Worm (Caenorhabditis elegans) whole organism, young adult: ENCODE results near the gene F38A1.9.

Experiments
- B0019.2 ChIP-seq: fragments of 200-800 bp; sonication (Bioruptor generic); conservative IDR thresholded peaks from 2 replicates; pipeline ENCODE4 v1.3.6; 2022; ENCODE audit warnings: missing genetic modification reagents, missing genetic modification characterization, missing compliant biosample characterization
- B0035.1 ChIP-seq: sonication (generic microtip); optimal IDR thresholded peaks from 2 replicates; lab custom pipeline; 2016; ENCODE audit warnings: missing genetic modification characterization, mild to moderate bottlenecking, missing compliant biosample characterization, missing genotype, missing genetic modification reagents
- B0336.3 ChIP-seq: fragments of 200-800 bp; sonication (Bioruptor generic); IDR thresholded peaks from 2 replicates; pipeline ENCODE4 v1.3.6; 2022; ENCODE audit warnings: missing genetic modification characterization, missing compliant biosample characterization
- C06A6.2 ChIP-seq: fragments of 200-800 bp; sonication (Bioruptor generic); conservative IDR thresholded peaks from 2 replicates; pipeline ENCODE4 v1.3.6; 2022; ENCODE audit warnings: missing genetic modification characterization, missing compliant biosample characterization
- D2030.7 ChIP-seq: fragments of 200-800 bp; sonication (Bioruptor generic); IDR thresholded peaks from 2 replicates; pipeline ENCODE4 v1.3.6; 2022; ENCODE audit warnings: missing genetic modification reagents, missing genetic modification characterization, missing compliant biosample characterization
- F33H1.4 ChIP-seq: fragments of 200-800 bp; sonication (Bioruptor generic); IDR thresholded peaks from 2 replicates; pipeline ENCODE4 v1.3.6; 2022; ENCODE audit warnings: missing genetic modification reagents, missing genetic modification characterization, missing compliant biosample characterization
- F37B4.10 ChIP-seq: fragments of 200-800 bp; sonication (Bioruptor generic); IDR thresholded peaks from 2 replicates; pipeline ENCODE4 v1.3.6; 2022; ENCODE audit warnings: missing genetic modification characterization, missing compliant biosample characterization
- F49E8.2 ChIP-seq: sonication (generic microtip); optimal IDR thresholded peaks from 3 replicates; lab custom pipeline; 2017; ENCODE audit warnings: missing genetic modification characterization, mild to moderate bottlenecking, missing compliant biosample characterization, antibody characterized with exemption, moderate library complexity; ENCODE audit not compliant: insufficient read depth
- F55B11.4 ChIP-seq: sonication (generic microtip); optimal IDR thresholded peaks from 2 replicates; lab custom pipeline; 2016; ENCODE audit warnings: missing compliant biosample characterization, missing genetic modification characterization, borderline replicate concordance; ENCODE audit not compliant: insufficient read depth
- Y56A3A.18 ChIP-seq: fragments of 200-800 bp; sonication (Bioruptor generic); IDR thresholded peaks from 2 replicates; pipeline ENCODE4 v1.3.6; 2022; ENCODE audit warnings: missing genetic modification reagents, missing genetic modification characterization, missing compliant biosample characterization
- athp-1 ChIP-seq: sonication (generic microtip); optimal IDR thresholded peaks from 2 replicates; lab custom pipeline; 2017; ENCODE audit warnings: mild to moderate bottlenecking, missing genetic modification characterization, missing compliant biosample characterization
- bed-1 ChIP-seq: fragments of 200-800 bp; sonication (Bioruptor generic); IDR thresholded peaks from 2 replicates; pipeline ENCODE4 v1.3.6; 2022; ENCODE audit warnings: missing genetic modification reagents, missing genetic modification characterization, missing compliant biosample characterization
- ceh-100 ChIP-seq: fragments of 200-800 bp; sonication (Bioruptor generic); IDR thresholded peaks from 2 replicates; pipeline ENCODE4 v1.3.6; 2022; ENCODE audit warnings: missing genetic modification reagents, missing genetic modification characterization, missing compliant biosample characterization
- ceh-91 ChIP-seq: fragments of 200-800 bp; sonication (Bioruptor generic); IDR thresholded peaks from 2 replicates; pipeline ENCODE4 v1.3.6; 2022; ENCODE audit warnings: missing genetic modification reagents, missing genetic modification characterization, missing compliant biosample characterization
- chd-7 ChIP-seq: sonication (generic microtip); optimal IDR thresholded peaks from 2 replicates; lab custom pipeline; 2016; ENCODE audit warnings: mild to moderate bottlenecking, missing genetic modification characterization, moderate library complexity, missing compliant biosample characterization
- die-1 ChIP-seq: sonication (generic microtip); optimal IDR thresholded peaks from 2 replicates; lab custom pipeline; 2016; ENCODE audit warnings: missing genotype, mild to moderate bottlenecking, missing genetic modification characterization, missing compliant biosample characterization
- dox-1 ChIP-seq: fragments of 200-800 bp; sonication (Bioruptor generic); IDR thresholded peaks from 2 replicates; pipeline ENCODE4 v1.3.6; 2022; ENCODE audit warnings: missing genetic modification reagents, missing genetic modification characterization, missing compliant biosample characterization
- dpl-1 ChIP-seq: fragments of 150-350 bp; optimal IDR thresholded peaks from 2 replicates; lab custom pipeline; 2014; ENCODE audit warnings: missing biosample characterization, missing genetic modification reagents, missing genetic modification characterization
- efl-1 ChIP-seq: fragments of 150-350 bp; optimal IDR thresholded peaks from 2 replicates; lab custom pipeline; 2014; ENCODE audit warnings: missing biosample characterization, missing genetic modification reagents, missing genetic modification characterization
- ets-4 ChIP-seq: fragments of 200-800 bp; sonication (Bioruptor generic); optimal IDR thresholded peaks from 2 replicates; lab custom pipeline; 2018; ENCODE audit warnings: mild to moderate bottlenecking, missing genetic modification characterization, missing compliant biosample characterization
- fkh-3 ChIP-seq: sonication (generic microtip); optimal IDR thresholded peaks from 2 replicates; lab custom pipeline; 2016; ENCODE audit warnings: mild to moderate bottlenecking, missing genetic modification characterization, missing compliant biosample characterization
- hlh-12 ChIP-seq: sonication (generic microtip); optimal IDR thresholded peaks from 2 replicates; lab custom pipeline; 2016; ENCODE audit warnings: missing genetic modification characterization, missing compliant biosample characterization
- hlh-26 ChIP-seq: fragments of 200-800 bp; sonication (Bioruptor generic); conservative IDR thresholded peaks from 2 replicates; pipeline ENCODE4 v1.3.6; 2022; ENCODE audit warnings: missing genetic modification reagents, missing genetic modification characterization, missing compliant biosample characterization
- hrde-1 ChIP-seq: sonication (generic microtip); optimal IDR thresholded peaks from 2 replicates; lab custom pipeline; 2016; ENCODE audit warnings: missing genetic modification characterization, mild to moderate bottlenecking, missing compliant biosample characterization, moderate library complexity, missing genotype, missing genetic modification reagents, borderline replicate concordance
- hsf-1 ChIP-seq: fragments of 200-800 bp; sonication (Bioruptor generic); IDR thresholded peaks from 2 replicates; pipeline ENCODE4 v1.3.6; 2022; ENCODE audit warnings: missing genetic modification reagents, missing genetic modification characterization, missing compliant biosample characterization
- let-526 ChIP-seq: fragments of 200-800 bp; sonication (Bioruptor generic); IDR thresholded peaks from 2 replicates; pipeline ENCODE4 v1.3.6; 2022; ENCODE audit warnings: missing genetic modification reagents, missing genetic modification characterization, missing compliant biosample characterization
- let-607 ChIP-seq, 2 experiments: fragments of 200-800 bp in 1 of 2; sonication (Bioruptor generic) in 1 of 2; sonication (generic microtip) in 1 of 2; optimal IDR thresholded peaks; 2 replicates each; lab custom pipeline; 2016 to 2018; ENCODE audit warnings: mild to moderate bottlenecking in 2 of 2, missing compliant biosample characterization in 2 of 2, missing genetic modification characterization in 2 of 2, moderate library complexity in 2 of 2, missing genotype in 1 of 2
- lin-35 ChIP-seq, 3 experiments: fragments of 150-350 bp in 2 of 3; sonication (generic microtip) in 1 of 3; optimal IDR thresholded peaks; 2 replicates each; lab custom pipeline; 2014 to 2018; ENCODE audit warnings: missing biosample characterization in 3 of 3, missing genetic modification characterization in 3 of 3, missing genetic modification reagents in 3 of 3
- lin-54 ChIP-seq: fragments of 200-800 bp; sonication (Bioruptor generic); optimal IDR thresholded peaks from 2 replicates; lab custom pipeline; 2018; ENCODE audit warnings: mild to moderate bottlenecking, missing genetic modification characterization, missing compliant biosample characterization
- lir-1 ChIP-seq: fragments of 200-800 bp; sonication (Bioruptor generic); conservative IDR thresholded peaks from 2 replicates; pipeline ENCODE4 v1.3.6; 2022; ENCODE audit warnings: missing genetic modification reagents, missing genetic modification characterization, missing compliant biosample characterization
- lsl-1 ChIP-seq: fragments of 200-800 bp; sonication (Bioruptor generic); optimal IDR thresholded peaks from 2 replicates; lab custom pipeline; 2018; ENCODE audit warnings: mild to moderate bottlenecking, missing genetic modification characterization, moderate library complexity, missing compliant biosample characterization
- madf-6 ChIP-seq: fragments of 200-800 bp; sonication (Bioruptor generic); IDR thresholded peaks from 2 replicates; pipeline ENCODE4 v1.3.6; 2022; ENCODE audit warnings: missing genetic modification reagents, missing genetic modification characterization, missing compliant biosample characterization
- madf-8 ChIP-seq: fragments of 200-800 bp; sonication (Bioruptor generic); conservative IDR thresholded peaks from 2 replicates; pipeline ENCODE4 v1.3.6; 2022; ENCODE audit warnings: missing genetic modification reagents, missing genetic modification characterization, missing compliant biosample characterization
- mcd-1 ChIP-seq: fragments of 200-800 bp; sonication (Bioruptor generic); IDR thresholded peaks from 2 replicates; pipeline ENCODE4 v1.3.6; 2022; ENCODE audit warnings: missing genetic modification reagents, missing genetic modification characterization, missing compliant biosample characterization
- nfya-2 ChIP-seq: fragments of 200-800 bp; sonication (Bioruptor generic); IDR thresholded peaks from 2 replicates; pipeline ENCODE4 v1.3.6; 2022; ENCODE audit warnings: missing genetic modification reagents, missing genetic modification characterization, missing compliant biosample characterization
- nhr-179 ChIP-seq: sonication (generic microtip); optimal IDR thresholded peaks from 2 replicates; lab custom pipeline; 2016; ENCODE audit warnings: mild to moderate bottlenecking, missing genetic modification characterization, missing compliant biosample characterization
- nhr-80 ChIP-seq: sonication (generic microtip); optimal IDR thresholded peaks from 2 replicates; lab custom pipeline; 2016; ENCODE audit warnings: missing genetic modification characterization, missing compliant biosample characterization
- pbrm-1 ChIP-seq: fragments of 200-800 bp; sonication (Bioruptor generic); IDR thresholded peaks from 2 replicates; pipeline ENCODE4 v1.3.6; 2022; ENCODE audit warnings: missing genetic modification reagents, missing genetic modification characterization, missing compliant biosample characterization
- pha-4 ChIP-seq: fragments of 150-350 bp; sonication (generic microtip); optimal IDR thresholded peaks from 2 replicates; lab custom pipeline; 2014; ENCODE audit warnings: missing biosample characterization, missing genetic modification reagents, missing genetic modification characterization
- snpc-1.3 ChIP-seq: sonication (generic microtip); optimal IDR thresholded peaks from 2 replicates; lab custom pipeline; 2017; ENCODE audit warnings: missing genetic modification characterization, mild to moderate bottlenecking, missing compliant biosample characterization, antibody characterized with exemption, moderate library complexity, missing genotype, missing genetic modification reagents; ENCODE audit not compliant: insufficient read depth
- tbp1 ChIP-seq: fragments of 200-800 bp; sonication (Bioruptor generic); optimal IDR thresholded peaks from 2 replicates; lab custom pipeline; 2018; ENCODE audit warnings: mild to moderate bottlenecking, missing genetic modification characterization, missing compliant biosample characterization
- tbx-9 ChIP-seq: sonication (generic microtip); optimal IDR thresholded peaks from 2 replicates; lab custom pipeline; 2016; ENCODE audit warnings: borderline replicate concordance, missing genetic modification characterization, inconsistent platforms, missing compliant biosample characterization
- tlf-1 ChIP-seq: fragments of 200-800 bp; sonication (Bioruptor generic); optimal IDR thresholded peaks from 2 replicates; lab custom pipeline; 2018; ENCODE audit warnings: mild to moderate bottlenecking, missing genetic modification characterization, missing compliant biosample characterization
- unc-130 ChIP-seq: sonication (generic microtip); optimal IDR thresholded peaks from 2 replicates; lab custom pipeline; 2016; ENCODE audit warnings: missing genetic modification reagents, missing genetic modification characterization, missing compliant biosample characterization
- xnd-1 ChIP-seq: sonication (generic microtip); optimal IDR thresholded peaks from 2 replicates; lab custom pipeline; 2016; ENCODE audit warnings: missing genotype, missing genetic modification reagents, missing genetic modification characterization, missing compliant biosample characterization

The F38A1.9 gene

ce11 chrIV:1284877-1285276 is 39.7 kb upstream of the F38A1.9 start:
- TF ChIP-seq nhr-80, result peak; percentile 23
- TF ChIP-seq let-526 (GFP tag; lab: Robert Waterston, UW), result no peak

DNA sequence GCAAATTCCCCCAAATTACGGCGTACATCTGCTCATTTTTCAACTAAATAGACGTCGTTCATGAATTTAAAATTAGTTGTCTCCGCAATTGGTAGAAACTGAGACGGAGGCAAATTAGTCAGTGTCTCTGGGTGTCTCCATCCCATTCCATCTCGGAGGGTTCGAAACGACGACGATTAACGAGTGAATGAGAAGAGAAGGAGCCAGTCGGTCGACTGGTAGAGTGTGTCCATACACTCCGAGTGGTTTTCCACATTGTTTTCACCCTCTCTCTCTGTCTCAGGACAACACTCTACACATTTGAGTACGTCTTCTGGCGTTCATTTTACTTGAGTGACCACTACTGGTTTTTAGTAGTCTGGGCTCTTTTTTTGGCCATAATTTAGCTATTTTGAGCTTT is 33.8 kb upstream of the F38A1.9 start:
- no peak for TF ChIP-seq tbp1
- no peak for TF ChIP-seq bed-1 (GFP tag; lab: Robert Waterston, UW)
- no peak for TF ChIP-seq C06A6.2 (GFP tag; lab: Robert Waterston, UW)
- no peak for TF ChIP-seq let-607 (tag; optimal IDR thresholded peaks at IDR 0.05; lab: Kevin White, UChicago)
- TF ChIP-seq lsl-1 (GFP tag; lab: Kevin White, UChicago), result no peak
- TF ChIP-seq chd-7 (tag; lab: Kevin White, UChicago), result no peak
- TF ChIP-seq lir-1 (GFP tag; lab: Robert Waterston, UW), result no peak
- no peak for TF ChIP-seq lin-35 (GFP tag; optimal IDR thresholded peaks at IDR 0.05; lab: Kevin White, UChicago)
- TF ChIP-seq B0336.3 (GFP tag; lab: Robert Waterston, UW), result no peak
- no peak for TF ChIP-seq tbx-9 (tag; lab: Kevin White, UChicago)
- TF ChIP-seq Y56A3A.18 (GFP tag; lab: Robert Waterston, UW), result no peak
- TF ChIP-seq nhr-179 (tag; lab: Kevin White, UChicago), result no peak
- no peak for TF ChIP-seq dox-1 (GFP tag; lab: Robert Waterston, UW)
- TF ChIP-seq pha-4 (tag; lab: Kevin White, UChicago), result no peak
- TF ChIP-seq ceh-100 (GFP tag; lab: Robert Waterston, UW), result no peak
- no peak for TF ChIP-seq hrde-1
- no peak for TF ChIP-seq B0019.2 (GFP tag; lab: Robert Waterston, UW)

DNA sequence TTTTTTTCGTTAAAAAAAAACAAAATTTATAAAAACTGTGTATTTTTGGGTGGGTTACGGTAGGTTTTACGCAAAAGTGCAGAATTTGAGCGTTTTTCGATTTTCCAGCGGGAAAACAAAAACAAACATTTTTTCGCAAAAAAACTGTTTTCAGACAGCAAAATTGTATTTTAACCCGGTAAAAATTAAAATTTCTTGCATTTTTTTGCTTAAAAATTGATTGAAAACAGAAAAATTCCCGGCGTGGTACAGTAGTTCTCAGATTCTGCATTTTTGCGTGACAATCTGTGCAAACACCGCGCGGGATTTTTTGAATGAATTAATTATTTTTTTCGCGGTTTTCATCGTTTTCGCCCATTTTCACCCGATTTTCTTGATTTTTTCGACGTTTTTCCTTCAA is 31.9 kb upstream of the F38A1.9 start:
- no peak for TF ChIP-seq nfya-2 (GFP tag; lab: Robert Waterston, UW)
- TF ChIP-seq hsf-1 (GFP tag; lab: Robert Waterston, UW), result peak; percentile 22; the same call in 1 of the 2 replicates
- no peak for TF ChIP-seq hlh-12 (tag; lab: Kevin White, UChicago)
- TF ChIP-seq xnd-1 (tag; lab: Kevin White, UChicago), result peak; percentile 75
- peak; percentile 47 for TF ChIP-seq athp-1 (tag; lab: Kevin White, UChicago)
- peak; percentile 66 for TF ChIP-seq F33H1.4
- TF ChIP-seq efl-1, result peak; percentile 87
- TF ChIP-seq B0035.1 (tag; lab: Kevin White, UChicago), result no peak
- no peak for TF ChIP-seq F49E8.2
- TF ChIP-seq tbp1, result peak; percentile 33
- peak; percentile 83 for TF ChIP-seq B0019.2 (GFP tag; lab: Robert Waterston, UW)
- peak; percentile 59 for TF ChIP-seq lin-54 (GFP tag; lab: Kevin White, UChicago)
- TF ChIP-seq die-1 (tag; lab: Kevin White, UChicago), result no peak
- peak; percentile 91 for TF ChIP-seq lsl-1 (GFP tag; lab: Kevin White, UChicago)
- peak; percentile 25; the same call in 1 of the 2 replicates for TF ChIP-seq dox-1 (GFP tag; lab: Robert Waterston, UW)
- peak; percentile 73 for TF ChIP-seq D2030.7 (GFP tag; lab: Robert Waterston, UW)
- TF ChIP-seq pbrm-1 (GFP tag; lab: Robert Waterston, UW), result 0 out of 2 replicates have a peak, but pooled peaks have one; percentile 26
- TF ChIP-seq dpl-1 (GFP tag; lab: Kevin White, UChicago), result peak; percentile 54
- peak; percentile 90 for TF ChIP-seq madf-6 (GFP tag; lab: Robert Waterston, UW)
- peak; percentile 81 for TF ChIP-seq madf-8
- TF ChIP-seq fkh-3 (tag; lab: Kevin White, UChicago), result no peak
- peak; percentile 24 for TF ChIP-seq snpc-1.3 (tag; lab: Kevin White, UChicago)
- TF ChIP-seq unc-130 (GFP tag; lab: Kevin White, UChicago), result peak; percentile 55
- peak; percentile 78 for TF ChIP-seq ceh-91
- TF ChIP-seq hlh-26, result no peak
- TF ChIP-seq F37B4.10 (GFP tag; lab: Robert Waterston, UW), result no peak
- TF ChIP-seq F55B11.4 (tag; lab: Kevin White, UChicago), result no peak
- TF ChIP-seq mcd-1 (GFP tag; lab: Robert Waterston, UW), result peak; percentile 25; the same call in 1 of the 2 replicates
- TF ChIP-seq tlf-1 (GFP tag; lab: Kevin White, UChicago), result peak; percentile 53
- no peak for TF ChIP-seq ets-4 (GFP tag; lab: Kevin White, UChicago)
